Fruit fly (Drosophila melanogaster) whole organism, adult: ENCODE measurements around the gene Lint-O.
A peak's percentile ranks its signal among the peaks of the same experiment; 100 is the strongest.

Source experiments
- CG11617 ChIP-seq: fragments of 200-800 bp; sonication (Bioruptor generic); optimal IDR thresholded peaks from 2 replicates; lab custom pipeline; 2017; ENCODE audit warnings: mild to moderate bottlenecking, missing biosample characterization, missing genetic modification reagents, missing genetic modification characterization
- CG12768 ChIP-seq: fragments of 200-800 bp; sonication (Bioruptor generic); optimal IDR thresholded peaks from 2 replicates; lab custom pipeline; 2017; ENCODE audit warnings: missing biosample characterization, missing genetic modification characterization, mild to moderate bottlenecking, moderate library complexity, missing genetic modification reagents
- CG14711 ChIP-seq: fragments of 200-800 bp; sonication (Bioruptor generic); optimal IDR thresholded peaks from 2 replicates; lab custom pipeline; 2018; ENCODE audit warnings: missing biosample characterization, mild to moderate bottlenecking, missing genetic modification characterization, moderate library complexity
- CG1620 ChIP-seq: fragments of 200-800 bp; sonication (Bioruptor generic); optimal IDR thresholded peaks from 2 replicates; lab custom pipeline; 2016; ENCODE audit warnings: missing biosample characterization, missing genetic modification characterization
- CG33017 ChIP-seq: fragments of 200-800 bp; sonication (Bioruptor generic); optimal IDR thresholded peaks from 2 replicates; lab custom pipeline; 2018; ENCODE audit warnings: missing biosample characterization, mild to moderate bottlenecking, missing genetic modification characterization, moderate library complexity
- CG5204 ChIP-seq: fragments of 200-800 bp; sonication (Bioruptor generic); optimal IDR thresholded peaks from 2 replicates; lab custom pipeline; 2016; ENCODE audit warnings: missing biosample characterization, missing genetic modification characterization
- CG7045 ChIP-seq: fragments of 200-800 bp; sonication (Bioruptor generic); optimal IDR thresholded peaks from 2 replicates; lab custom pipeline; 2017; ENCODE audit warnings: missing biosample characterization, mild to moderate bottlenecking, missing genetic modification characterization
- CG7101 ChIP-seq: fragments of 200-800 bp; sonication (Bioruptor generic); optimal IDR thresholded peaks from 2 replicates; lab custom pipeline; 2018; ENCODE audit warnings: missing biosample characterization, mild to moderate bottlenecking, missing genetic modification characterization, moderate library complexity
- Clk ChIP-seq: fragments of 200-800 bp; sonication (Bioruptor generic); optimal IDR thresholded peaks from 2 replicates; lab custom pipeline; 2017; ENCODE audit warnings: missing biosample characterization, missing genetic modification characterization
- Crg-1 ChIP-seq: fragments of 200-800 bp; sonication (Bioruptor generic); optimal IDR thresholded peaks from 2 replicates; lab custom pipeline; 2016; ENCODE audit warnings: missing biosample characterization, missing genetic modification characterization
- Hr96 ChIP-seq: fragments of 200-800 bp; sonication (Bioruptor generic); optimal IDR thresholded peaks from 2 replicates; lab custom pipeline; 2016; ENCODE audit warnings: missing biosample characterization, missing genetic modification characterization
- Mnt ChIP-seq: fragments of 200-800 bp; sonication (Bioruptor generic); optimal IDR thresholded peaks from 2 replicates; lab custom pipeline; 2016; ENCODE audit warnings: missing biosample characterization, mild to moderate bottlenecking, missing genetic modification characterization
- bab1 ChIP-seq: fragments of 200-800 bp; sonication (Bioruptor generic); optimal IDR thresholded peaks from 3 replicates; lab custom pipeline; 2019; ENCODE audit warnings: missing biosample characterization, mild to moderate bottlenecking, missing genetic modification characterization, moderate library complexity
- cic ChIP-seq: fragments of 200-800 bp; sonication (Bioruptor generic); optimal IDR thresholded peaks from 2 replicates; lab custom pipeline; 2017; ENCODE audit warnings: missing biosample characterization, mild to moderate bottlenecking, missing genetic modification characterization, moderate library complexity
- cnc ChIP-seq, 2 experiments: fragments of >200 bp; optimal IDR thresholded peaks; 2 replicates each; lab custom pipeline; 2017
- kay ChIP-seq: fragments of 200-800 bp; sonication (Bioruptor generic); peaks from one replicate; lab custom pipeline; 2016; ENCODE audit warnings: missing biosample characterization, missing genetic modification characterization, borderline replicate concordance
- ovo ChIP-seq: fragments of 200-800 bp; sonication (Bioruptor generic); optimal IDR thresholded peaks from 2 replicates; lab custom pipeline; 2016; ENCODE audit warnings: missing biosample characterization, missing genetic modification characterization
- pad ChIP-seq: fragments of 200-800 bp; sonication (Bioruptor generic); optimal IDR thresholded peaks from 3 replicates; lab custom pipeline; 2017; ENCODE audit warnings: missing biosample characterization, missing genetic modification characterization, mild to moderate bottlenecking, moderate library complexity, missing genetic modification reagents
- tj ChIP-seq: fragments of 200-800 bp; sonication (Bioruptor generic); optimal IDR thresholded peaks from 3 replicates; lab custom pipeline; 2017; ENCODE audit warnings: missing biosample characterization, mild to moderate bottlenecking, missing genetic modification characterization, moderate library complexity
- toe ChIP-seq: fragments of 200-800 bp; sonication (Bioruptor generic); optimal IDR thresholded peaks from 2 replicates; lab custom pipeline; 2016; ENCODE audit warnings: missing biosample characterization, missing genetic modification characterization

Gene Lint-O

dm6 chrX:2727506-2727905 is 29.0 kb downstream of the Lint-O start, which contains the start of gene dwg:
Gene dwg, plus strand, starts transcription at chrX:2727698.
- TF ChIP-seq CG12768 (GFP tag; lab: Kevin White, UChicago) (no peak), bab1 (peak; percentile 29)

dm6 chrX:2732127-2732526 is 33.6 kb downstream of the Lint-O start, which contains the start of the genes ttm50 and CG2712:
Gene ttm50, minus strand, starts transcription at chrX:2732190.
Gene CG2712, plus strand, starts transcription at chrX:2732469.
- TF ChIP-seq cic (GFP tag; lab: Kevin White, UChicago) (no peak), CG33017 (tag; lab: Kevin White, UChicago) (peak; percentile 29), CG11617 (GFP tag; lab: Kevin White, UChicago) (peak; percentile 77), bab1 (peak; percentile 77), pad (GFP tag; lab: Kevin White, UChicago) (peak; percentile 60), Clk (GFP tag; lab: Kevin White, UChicago) (peak; percentile 45), ovo (GFP tag; lab: Kevin White, UChicago) (peak; percentile 44), Crg-1 (GFP tag; lab: Kevin White, UChicago) (peak; percentile 32), toe (GFP tag; lab: Kevin White, UChicago) (no peak), cnc (optimal IDR thresholded peaks at IDR 0.05; lab: Kevin White, UChicago) (no peak), kay (no peak), CG7045 (peak; percentile 40), CG1620 (GFP tag; lab: Kevin White, UChicago) (peak; percentile 66), Mnt (peak; percentile 98), CG7101 (peak; percentile 68), Hr96 (no peak), tj (GFP tag; lab: Kevin White, UChicago) (peak; percentile 35), CG12768 (GFP tag; lab: Kevin White, UChicago) (peak; percentile 63), CG5204 (GFP tag; lab: Kevin White, UChicago) (no peak), CG14711 (tag; lab: Kevin White, UChicago) (peak; percentile 50)

- TF ChIP-seq CG7101: peak; percentile 37
- no peak for TF ChIP-seq pad (GFP tag; lab: Kevin White, UChicago)
- no peak for TF ChIP-seq Hr96
- TF ChIP-seq CG11617 (GFP tag; lab: Kevin White, UChicago): no peak
- TF ChIP-seq CG14711 (tag; lab: Kevin White, UChicago): no peak
- TF ChIP-seq Mnt: peak; percentile 54
- no peak for TF ChIP-seq CG33017 (tag; lab: Kevin White, UChicago)
- TF ChIP-seq ovo (GFP tag; lab: Kevin White, UChicago): peak; percentile 86
Measured at dm6 chrX:2738663-2739062, 40.2 kb downstream of the Lint-O start, which contains the start of gene crm. Gene crm, minus strand, starts transcription at chrX:2738773.

- TF ChIP-seq CG12768 (GFP tag; lab: Kevin White, UChicago) (no peak), CG14711 (tag; lab: Kevin White, UChicago) (no peak)
Measured at dm6 chrX:2740084-2740483, 41.6 kb downstream of the Lint-O start, which contains the start of gene kirre. Gene kirre, plus strand, starts transcription at chrX:2740384.

dm6 chrX:2742067-2742466 is 43.6 kb downstream of the Lint-O start:
- peak; percentile 59 for TF ChIP-seq CG12768 (GFP tag; lab: Kevin White, UChicago)
- TF ChIP-seq Crg-1 (GFP tag; lab: Kevin White, UChicago): no peak
- TF ChIP-seq CG33017 (tag; lab: Kevin White, UChicago): peak; percentile 52
- TF ChIP-seq Mnt: peak; percentile 58
- TF ChIP-seq cnc (optimal IDR thresholded peaks at IDR 0.05; lab: Kevin White, UChicago): no peak
- TF ChIP-seq tj (GFP tag; lab: Kevin White, UChicago): peak; percentile 49
- TF ChIP-seq CG11617 (GFP tag; lab: Kevin White, UChicago): peak; percentile 56
- TF ChIP-seq CG14711 (tag; lab: Kevin White, UChicago): no peak
- no peak for TF ChIP-seq bab1
- TF ChIP-seq toe (GFP tag; lab: Kevin White, UChicago): no peak
- TF ChIP-seq Hr96: no peak
- no peak for TF ChIP-seq Clk (GFP tag; lab: Kevin White, UChicago)
- TF ChIP-seq cic (GFP tag; lab: Kevin White, UChicago): peak; percentile 94
- peak; percentile 89 for TF ChIP-seq pad (GFP tag; lab: Kevin White, UChicago)
- no peak for TF ChIP-seq CG7101
- no peak for TF ChIP-seq CG1620 (GFP tag; lab: Kevin White, UChicago)
- TF ChIP-seq ovo (GFP tag; lab: Kevin White, UChicago): peak; percentile 3
- TF ChIP-seq CG7045: peak; percentile 11
- TF ChIP-seq CG5204 (GFP tag; lab: Kevin White, UChicago): no peak
- TF ChIP-seq kay: peak; percentile 98

- TF ChIP-seq cic (GFP tag; lab: Kevin White, UChicago) (no peak), pad (GFP tag; lab: Kevin White, UChicago) (peak; percentile 58), CG7101 (peak; percentile 90), CG14711 (tag; lab: Kevin White, UChicago) (peak; percentile 82), CG5204 (GFP tag; lab: Kevin White, UChicago) (peak; percentile 75), tj (GFP tag; lab: Kevin White, UChicago) (peak; percentile 48), Crg-1 (GFP tag; lab: Kevin White, UChicago) (peak; percentile 73), Hr96 (peak; percentile 90), CG11617 (GFP tag; lab: Kevin White, UChicago) (peak; percentile 83), CG12768 (GFP tag; lab: Kevin White, UChicago) (peak; percentile 84), CG7045 (peak; percentile 72), CG1620 (GFP tag; lab: Kevin White, UChicago) (peak; percentile 64), ovo (GFP tag; lab: Kevin White, UChicago) (peak; percentile 58), toe (GFP tag; lab: Kevin White, UChicago) (peak; percentile 50), Mnt (peak; percentile 82), cnc (optimal IDR thresholded peaks at IDR 0.05; lab: Kevin White, UChicago) (no peak), kay (no peak), CG33017 (tag; lab: Kevin White, UChicago) (peak; percentile 68), Clk (GFP tag; lab: Kevin White, UChicago) (peak; percentile 38), bab1 (peak; percentile 34)
Measured at dm6 chrX:2743020-2743419, 44.5 kb downstream of the Lint-O start.
